Fruit fly (Drosophila melanogaster): ENCODE measurements around the gene CG32262.

dm6 chr3L:3773317-3773716 is 36.7 kb downstream of the CG32262 start:
- no peak for TF ChIP-seq CG8478 (optimal IDR thresholded peaks at IDR 0.05)
- TF ChIP-seq Vsx1 (GFP tag; optimal IDR thresholded peaks at IDR 0.05): no peak
- TF ChIP-seq CG10654 (GFP tag; optimal IDR thresholded peaks at IDR 0.05): no peak
- TF ChIP-seq CG10147 (GFP tag; optimal IDR thresholded peaks at IDR 0.05): no peak
- no peak for TF ChIP-seq dm (GFP tag; optimal IDR thresholded peaks at IDR 0.05)
- TF ChIP-seq CG11456 (GFP tag; IDR thresholded peaks at IDR 0.05): no peak
- TF ChIP-seq CG12391 (tag; optimal IDR thresholded peaks at IDR 0.05): no peak
